Worm (Caenorhabditis elegans) whole organism, L3 larva: ENCODE data around the gene sur-7.
A peak's percentile ranks its signal among the peaks of the same experiment; 100 is the strongest.

ENCODE experiments used
- R02D3.7 ChIP-seq: fragments of 150-350 bp; optimal IDR thresholded peaks from 2 replicates; lab custom pipeline; 2014; ENCODE audit warnings: missing biosample characterization, missing genetic modification characterization
- aly-2 ChIP-seq: fragments of 150-350 bp; optimal IDR thresholded peaks from 2 replicates; lab custom pipeline; 2014; ENCODE audit warnings: missing biosample characterization, missing genetic modification characterization
- ama-1 ChIP-seq: fragments of 150-350 bp; optimal IDR thresholded peaks from 2 replicates; lab custom pipeline; 2018
- ceh-82 ChIP-seq: fragments of 150-350 bp; optimal IDR thresholded peaks from 2 replicates; lab custom pipeline; 2014; ENCODE audit warnings: missing biosample characterization, missing genetic modification characterization
- ceh-9 ChIP-seq: sonication (generic microtip); optimal IDR thresholded peaks from 2 replicates; lab custom pipeline; 2018; ENCODE audit warnings: missing biosample characterization, missing genetic modification characterization
- daf-12 ChIP-seq: fragments of 150-350 bp; optimal IDR thresholded peaks from 2 replicates; lab custom pipeline; 2014; ENCODE audit warnings: missing biosample characterization, missing genetic modification reagents, missing genetic modification characterization
- egl-5 ChIP-seq: fragments of 150-350 bp; optimal IDR thresholded peaks from 2 replicates; lab custom pipeline; 2017; ENCODE audit warnings: missing biosample characterization, missing genetic modification reagents, missing genetic modification characterization, inconsistent platforms
- elt-2 ChIP-seq: sonication (generic microtip); optimal IDR thresholded peaks from 2 replicates; lab custom pipeline; 2016; ENCODE audit warnings: missing genetic modification reagents, mild to moderate bottlenecking, missing genetic modification characterization, missing compliant biosample characterization
- elt-3 ChIP-seq, 3 experiments: fragments of 150-350 bp in 1 of 3; sonication (generic microtip) in 2 of 3; optimal IDR thresholded peaks; 2 replicates in 2 of 3; 4 replicates in 1 of 3; lab custom pipeline; 2014 to 2017; ENCODE audit warnings: missing biosample characterization in 3 of 3, missing genetic modification characterization in 3 of 3
- eor-1 ChIP-seq, 2 experiments: fragments of 150-350 bp; optimal IDR thresholded peaks; 2 replicates each; lab custom pipeline; 2014 to 2018; ENCODE audit warnings: missing biosample characterization in 2 of 2, missing genetic modification characterization in 2 of 2
- fkh-10 ChIP-seq: sonication (generic microtip); optimal IDR thresholded peaks from 2 replicates; lab custom pipeline; 2017; ENCODE audit warnings: missing biosample characterization, missing genetic modification reagents, missing genetic modification characterization
- fkh-2 ChIP-seq: fragments of 150-350 bp; optimal IDR thresholded peaks from 2 replicates; lab custom pipeline; 2014; ENCODE audit warnings: missing biosample characterization, missing genetic modification reagents, missing genetic modification characterization
- hmg-11 ChIP-seq: sonication (generic microtip); optimal IDR thresholded peaks from 2 replicates; lab custom pipeline; 2016; ENCODE audit warnings: missing genetic modification characterization, missing compliant biosample characterization
- jun-1 ChIP-seq: fragments of 150-350 bp; optimal IDR thresholded peaks from 2 replicates; lab custom pipeline; 2014; ENCODE audit warnings: missing biosample characterization, missing genetic modification reagents, missing genetic modification characterization
- lin-15B ChIP-seq: fragments of 150-350 bp; optimal IDR thresholded peaks from 2 replicates; lab custom pipeline; 2014; ENCODE audit warnings: missing biosample characterization, missing genetic modification characterization
- lin-39 ChIP-seq: fragments of 150-350 bp; optimal IDR thresholded peaks from 2 replicates; lab custom pipeline; 2018; ENCODE audit warnings: missing biosample characterization, missing genetic modification reagents, missing genetic modification characterization
- lsy-12 ChIP-seq: sonication (generic microtip); optimal IDR thresholded peaks from 2 replicates; lab custom pipeline; 2016; ENCODE audit warnings: mild to moderate bottlenecking, missing genetic modification characterization, missing compliant biosample characterization
- mdl-1 ChIP-seq: fragments of 150-350 bp; optimal IDR thresholded peaks from 2 replicates; lab custom pipeline; 2014; ENCODE audit warnings: missing biosample characterization, missing genetic modification characterization
- mml-1 ChIP-seq: fragments of 150-350 bp; sonication (generic microtip); optimal IDR thresholded peaks from 3 replicates; lab custom pipeline; 2014; ENCODE audit warnings: missing biosample characterization, missing genetic modification characterization
- nfya-1 ChIP-seq: sonication (generic microtip); optimal IDR thresholded peaks from 2 replicates; lab custom pipeline; 2017; ENCODE audit warnings: missing genetic modification characterization, mild to moderate bottlenecking, missing compliant biosample characterization, antibody characterized with exemption, moderate library complexity; ENCODE audit not compliant: insufficient read depth
- nhr-11 ChIP-seq: fragments of 150-350 bp; optimal IDR thresholded peaks from 2 replicates; lab custom pipeline; 2014; ENCODE audit warnings: missing biosample characterization, missing genetic modification characterization
- nhr-23 ChIP-seq: fragments of 150-350 bp; optimal IDR thresholded peaks from 2 replicates; lab custom pipeline; 2014; ENCODE audit warnings: missing biosample characterization, missing genetic modification reagents, missing genetic modification characterization
- nhr-237 ChIP-seq: fragments of 150-350 bp; optimal IDR thresholded peaks from 2 replicates; lab custom pipeline; 2014; ENCODE audit warnings: missing biosample characterization, missing genetic modification characterization
- nhr-28 ChIP-seq: fragments of 150-350 bp; optimal IDR thresholded peaks from 2 replicates; lab custom pipeline; 2014; ENCODE audit warnings: missing biosample characterization, missing genetic modification characterization
- nhr-43 ChIP-seq: sonication (generic microtip); optimal IDR thresholded peaks from 2 replicates; lab custom pipeline; 2016; ENCODE audit warnings: mild to moderate bottlenecking, missing genetic modification characterization, missing compliant biosample characterization; ENCODE audit not compliant: poor library complexity, severe bottlenecking
- nhr-67 ChIP-seq: fragments of 150-350 bp; optimal IDR thresholded peaks from 2 replicates; lab custom pipeline; 2014; ENCODE audit warnings: missing biosample characterization, missing genetic modification characterization
- pha-4 ChIP-seq: fragments of 150-350 bp; optimal IDR thresholded peaks from 2 replicates; lab custom pipeline; 2014; ENCODE audit warnings: missing biosample characterization, missing genetic modification reagents, missing genetic modification characterization
- pqm-1 ChIP-seq: fragments of 150-350 bp; optimal IDR thresholded peaks from 2 replicates; lab custom pipeline; 2017; ENCODE audit warnings: missing biosample characterization, missing genetic modification characterization, inconsistent platforms
- snpc-4 ChIP-seq: fragments of 150-350 bp; optimal IDR thresholded peaks from 2 replicates; lab custom pipeline; 2014; ENCODE audit warnings: missing biosample characterization, missing genetic modification characterization
- tbx-2 ChIP-seq: sonication (generic microtip); optimal IDR thresholded peaks from 2 replicates; lab custom pipeline; 2016; ENCODE audit warnings: mild to moderate bottlenecking, missing genetic modification characterization, missing compliant biosample characterization
- unc-62 ChIP-seq: fragments of 150-350 bp; sonication (generic microtip); optimal IDR thresholded peaks from 4 replicates; lab custom pipeline; 2014; ENCODE audit warnings: missing biosample characterization, missing genetic modification reagents, missing genetic modification characterization
- zag-1 ChIP-seq: fragments of 150-350 bp; optimal IDR thresholded peaks from 2 replicates; lab custom pipeline; 2014; ENCODE audit warnings: missing biosample characterization, missing genetic modification characterization
- ztf-11 ChIP-seq: fragments of 150-350 bp; optimal IDR thresholded peaks from 2 replicates; lab custom pipeline; 2014; ENCODE audit warnings: missing biosample characterization, missing genetic modification characterization
- ztf-4 ChIP-seq: fragments of 150-350 bp; optimal IDR thresholded peaks from 2 replicates; lab custom pipeline; 2014; ENCODE audit warnings: missing biosample characterization, missing genetic modification characterization

The sur-7 gene

DNA sequence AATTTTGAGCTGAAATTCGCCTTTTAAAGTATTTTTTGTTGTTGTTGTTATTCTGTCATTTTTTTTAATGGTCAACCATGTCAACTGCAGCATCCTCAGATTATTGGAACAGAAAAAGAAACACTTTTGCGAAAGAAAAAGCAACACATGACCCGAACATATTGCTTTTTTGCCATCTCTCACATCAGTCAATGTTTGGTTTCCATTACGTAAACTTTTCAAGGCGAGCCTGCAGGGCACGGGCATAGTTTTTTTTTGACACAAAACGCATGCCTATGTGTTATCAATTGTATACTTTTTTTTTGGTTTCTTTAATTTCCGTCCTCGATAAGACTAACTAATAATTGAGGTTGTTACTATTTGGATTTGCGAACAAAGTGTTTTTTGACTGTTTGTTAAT is 39.0 kb upstream of the sur-7 start:
- TF ChIP-seq snpc-4 (tag; lab: Kevin White, UChicago) = no peak
- no peak for TF ChIP-seq elt-3 (tag; optimal IDR thresholded peaks at IDR 0.05; lab: Kevin White, UChicago)
- TF ChIP-seq daf-12 (tag; lab: Kevin White, UChicago) = no peak
- no peak for TF ChIP-seq lin-39 (tag; lab: Kevin White, UChicago)
- no peak for TF ChIP-seq zag-1 (tag; lab: Kevin White, UChicago)
- no peak for TF ChIP-seq ztf-4 (tag; lab: Kevin White, UChicago)
- TF ChIP-seq lsy-12 (tag; lab: Kevin White, UChicago) = no peak
- no peak for TF ChIP-seq nhr-237 (tag; lab: Kevin White, UChicago)
- no peak for TF ChIP-seq mdl-1
- peak; percentile 67 for TF ChIP-seq elt-2
- TF ChIP-seq ama-1 (lab: Kevin White, UChicago) = no peak
- TF ChIP-seq egl-5 = no peak
- no peak for TF ChIP-seq nhr-67 (tag; lab: Kevin White, UChicago)
- TF ChIP-seq nhr-23 (tag; lab: Kevin White, UChicago) = no peak
- peak; percentile 36 for TF ChIP-seq pha-4 (tag; lab: Kevin White, UChicago)
- no peak for TF ChIP-seq R02D3.7 (tag; lab: Kevin White, UChicago)
- TF ChIP-seq pqm-1 (tag; lab: Kevin White, UChicago) = peak; percentile 15
- TF ChIP-seq nhr-43 (tag; lab: Kevin White, UChicago) = no peak
- TF ChIP-seq nhr-28 (tag; lab: Kevin White, UChicago) = no peak
- no peak for TF ChIP-seq tbx-2 (tag; lab: Kevin White, UChicago)
- no peak for TF ChIP-seq nfya-1 (tag; lab: Kevin White, UChicago)
- TF ChIP-seq eor-1 (tag; optimal IDR thresholded peaks at IDR 0.05; lab: Kevin White, UChicago) = no peak
- no peak for TF ChIP-seq fkh-10 (GFP tag; lab: Kevin White, UChicago)

DNA sequence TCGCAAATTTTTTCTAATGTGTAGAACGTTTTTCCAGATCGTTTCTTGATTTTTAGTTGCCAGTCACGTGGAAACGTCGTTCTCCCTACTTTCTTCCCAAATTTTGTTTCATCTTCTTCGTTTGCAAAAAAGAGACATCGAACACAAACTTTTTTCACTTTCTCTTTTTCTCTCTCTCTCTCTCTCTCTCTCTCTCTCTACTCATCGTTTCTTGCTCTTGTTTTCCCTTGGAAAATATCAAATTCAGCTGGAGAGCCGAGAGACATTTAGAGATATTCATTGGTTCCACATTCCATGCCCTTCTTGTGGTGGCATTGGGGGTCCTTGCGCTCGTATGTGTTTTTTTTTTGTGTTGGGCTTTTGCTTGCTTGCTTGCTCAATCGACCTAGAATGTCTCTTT is 37.2 kb upstream of the sur-7 start:
- TF ChIP-seq jun-1 (tag; lab: Kevin White, UChicago) (no peak), nhr-237 (tag; lab: Kevin White, UChicago) (no peak), ceh-9 (tag; lab: Kevin White, UChicago) (no peak), lin-39 (tag; lab: Kevin White, UChicago) (peak; percentile 29), fkh-2 (no peak), ceh-82 (tag; lab: Kevin White, UChicago) (no peak), nfya-1 (tag; lab: Kevin White, UChicago) (peak; percentile 50), tbx-2 (tag; lab: Kevin White, UChicago) (no peak), mml-1 (tag; lab: Kevin White, UChicago) (no peak), hmg-11 (tag; lab: Kevin White, UChicago) (peak; percentile 12), ztf-11 (no peak), pha-4 (tag; lab: Kevin White, UChicago) (peak; percentile 8), nhr-11 (tag; lab: Kevin White, UChicago) (no peak), R02D3.7 (tag; lab: Kevin White, UChicago) (no peak), lin-15B (tag; lab: Kevin White, UChicago) (peak; percentile 30), nhr-28 (tag; lab: Kevin White, UChicago) (no peak), unc-62 (no peak)
- TF ChIP-seq, all 47 proteins: peak for 5

DNA sequence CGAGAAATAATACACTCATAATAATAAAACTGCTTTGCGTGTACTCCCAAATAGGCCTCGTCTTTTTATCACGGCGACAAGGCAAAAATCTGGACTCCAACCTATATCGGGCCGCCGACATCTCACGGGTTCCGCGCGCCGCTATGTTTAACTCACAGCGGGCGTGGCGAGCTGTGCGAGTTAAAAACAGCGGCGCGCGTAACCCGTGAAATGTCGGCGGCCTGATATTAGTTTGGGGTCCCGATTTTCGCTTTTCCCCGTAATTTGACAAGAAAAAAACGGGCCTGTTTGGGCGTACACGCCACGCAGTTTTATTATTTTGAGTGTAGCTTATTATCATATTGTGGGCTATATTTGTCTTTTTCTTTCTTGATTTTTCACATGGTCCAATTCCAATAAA is 34.5 kb upstream of the sur-7 start:
- TF ChIP-seq nhr-43 (tag; lab: Kevin White, UChicago) (no peak), lsy-12 (tag; lab: Kevin White, UChicago) (no peak), snpc-4 (tag; lab: Kevin White, UChicago) (peak; percentile 4), fkh-10 (GFP tag; lab: Kevin White, UChicago) (no peak), ama-1 (lab: Kevin White, UChicago) (no peak), aly-2 (no peak), unc-62 (no peak), nhr-67 (tag; lab: Kevin White, UChicago) (no peak)

DNA sequence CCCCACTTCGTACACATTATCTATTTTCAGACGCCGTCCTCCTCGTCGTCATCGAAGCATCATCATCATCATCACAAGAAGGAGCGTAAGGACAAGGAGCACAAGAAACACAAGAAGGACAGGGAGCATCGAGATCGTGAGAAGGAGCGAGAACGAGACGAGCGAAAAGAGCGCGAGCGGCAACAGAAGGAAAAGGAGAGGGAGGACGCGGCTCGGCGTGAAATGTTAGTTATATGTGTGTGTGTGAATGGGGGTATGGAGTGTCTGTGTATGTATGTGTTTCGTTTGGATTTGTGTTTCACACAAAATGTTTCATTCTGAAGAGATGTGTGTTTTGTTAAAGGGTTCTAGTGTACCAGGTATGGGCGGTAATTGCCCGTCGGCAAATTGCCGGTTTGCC is 34.1 kb upstream of the sur-7 start:
- TF ChIP-seq hmg-11 (tag; lab: Kevin White, UChicago) = peak; percentile 62
- peak; percentile 31 for TF ChIP-seq lin-39 (tag; lab: Kevin White, UChicago)
- TF ChIP-seq fkh-10 (GFP tag; lab: Kevin White, UChicago) = no peak
- no peak for TF ChIP-seq pqm-1 (tag; lab: Kevin White, UChicago)
- no peak for TF ChIP-seq nfya-1 (tag; lab: Kevin White, UChicago)
